Fruit fly (Drosophila melanogaster) whole organism, embryonic: ENCODE measurements around the gene CCAP-R.

Experiments
- CG10267 ChIP-seq: fragments of 200-800 bp; sonication (Bioruptor generic); optimal IDR thresholded peaks from 2 replicates; lab custom pipeline; 2018; ENCODE audit warnings: missing biosample characterization, mild to moderate bottlenecking, missing genetic modification characterization, moderate library complexity
- CG10431 ChIP-seq: fragments of 200-800 bp; sonication (Bioruptor generic); optimal IDR thresholded peaks from 3 replicates; lab custom pipeline; 2018; ENCODE audit warnings: missing biosample characterization, mild to moderate bottlenecking, missing genetic modification characterization
- CG10462 ChIP-seq: fragments of 200-800 bp; sonication (Bioruptor generic); optimal IDR thresholded peaks from 2 replicates; lab custom pipeline; 2016; ENCODE audit warnings: missing biosample characterization, missing genetic modification characterization
- CG13894 ChIP-seq: fragments of 200-800 bp; sonication (Bioruptor generic); optimal IDR thresholded peaks from 3 replicates; lab custom pipeline; 2018; ENCODE audit warnings: missing biosample characterization, mild to moderate bottlenecking, missing genetic modification characterization, moderate library complexity
- CG17802 ChIP-seq: fragments of 200-800 bp; sonication (Bioruptor generic); optimal IDR thresholded peaks from 2 replicates; lab custom pipeline; 2018; ENCODE audit warnings: missing biosample characterization, mild to moderate bottlenecking, missing genetic modification characterization, moderate library complexity
- CG17912 ChIP-seq: fragments of 200-800 bp; sonication (Bioruptor generic); optimal IDR thresholded peaks from 2 replicates; lab custom pipeline; 2018; ENCODE audit warnings: missing biosample characterization, mild to moderate bottlenecking, missing genetic modification characterization
- CG18619 ChIP-seq: fragments of 200-800 bp; sonication (Bioruptor generic); optimal IDR thresholded peaks from 3 replicates; lab custom pipeline; 2017; ENCODE audit warnings: missing biosample characterization, mild to moderate bottlenecking, missing genetic modification characterization
- CG30020 ChIP-seq: fragments of 200-800 bp; optimal IDR thresholded peaks from 2 replicates; lab custom pipeline; 2019; ENCODE audit warnings: missing biosample characterization, mild to moderate bottlenecking, missing genetic modification characterization, moderate library complexity
- CG6683 ChIP-seq: fragments of 200-800 bp; sonication (Bioruptor generic); optimal IDR thresholded peaks from 2 replicates; lab custom pipeline; 2017; ENCODE audit warnings: missing biosample characterization, mild to moderate bottlenecking, missing genetic modification characterization, missing genetic modification reagents
- CG6689 ChIP-seq: fragments of 200-800 bp; sonication (Bioruptor generic); IDR thresholded peaks from 2 replicates; pipeline ENCODE4 v1.3.6; 2022; ENCODE audit warnings: missing biosample characterization, missing genetic modification characterization
- CG6765 ChIP-seq: fragments of 200-800 bp; sonication (Bioruptor generic); optimal IDR thresholded peaks from 3 replicates; lab custom pipeline; 2017; ENCODE audit warnings: missing biosample characterization, mild to moderate bottlenecking, missing genetic modification characterization
- CG8359 ChIP-seq: fragments of 200-800 bp; sonication (Bioruptor generic); optimal IDR thresholded peaks from 2 replicates; lab custom pipeline; 2017; ENCODE audit warnings: missing biosample characterization, mild to moderate bottlenecking, missing genetic modification characterization, borderline replicate concordance
- CG8765 ChIP-seq: fragments of 200-800 bp; sonication (Bioruptor generic); IDR thresholded peaks from 2 replicates; pipeline ENCODE4 v1.3.6; 2022; ENCODE audit warnings: missing biosample characterization, missing genetic modification characterization
- CG9215 ChIP-seq: fragments of 200-800 bp; sonication (Bioruptor generic); IDR thresholded peaks from 2 replicates; pipeline ENCODE4 v1.3.6; 2022; ENCODE audit warnings: missing biosample characterization, missing genetic modification characterization
- CkIIα-i1 ChIP-seq: fragments of 200-800 bp; sonication (Bioruptor generic); IDR thresholded peaks from 2 replicates; pipeline ENCODE4 v1.3.6; 2022; ENCODE audit warnings: missing biosample characterization, missing genetic modification characterization
- D19B ChIP-seq: fragments of 200-800 bp; sonication (Bioruptor generic); optimal IDR thresholded peaks from 2 replicates; lab custom pipeline; 2017; ENCODE audit warnings: missing biosample characterization, mild to moderate bottlenecking, missing genetic modification characterization
- Dad ChIP-seq: fragments of 200-800 bp; sonication (Bioruptor generic); optimal IDR thresholded peaks from 3 replicates; lab custom pipeline; 2016; ENCODE audit warnings: missing biosample characterization, missing genetic modification characterization
- Dfd ChIP-seq, 2 experiments: fragments of >200 bp; optimal IDR thresholded peaks; 2 replicates each; lab custom pipeline; 2017; ENCODE audit warnings: missing biosample characterization in 2 of 2, missing genetic modification characterization in 2 of 2
- Dip3 ChIP-seq: fragments of 200-800 bp; sonication (Bioruptor generic); optimal IDR thresholded peaks from 3 replicates; lab custom pipeline; 2016; ENCODE audit warnings: missing biosample characterization, missing genetic modification characterization
- Ets65A ChIP-seq: fragments of 200-800 bp; sonication (Bioruptor generic); peaks from one replicate; lab custom pipeline; 2016; ENCODE audit warnings: missing biosample characterization, missing genetic modification characterization
- Hmr ChIP-seq: fragments of 200-800 bp; sonication (Bioruptor generic); optimal IDR thresholded peaks from 3 replicates; lab custom pipeline; 2017; ENCODE audit warnings: mild to moderate bottlenecking, missing biosample characterization, missing genetic modification reagents, missing genetic modification characterization
- Mes4 ChIP-seq: fragments of 200-800 bp; sonication (Bioruptor generic); optimal IDR thresholded peaks from 2 replicates; lab custom pipeline; 2016; ENCODE audit warnings: missing biosample characterization, missing genetic modification characterization
- NFAT ChIP-seq: fragments of 200-800 bp; sonication (Bioruptor generic); IDR thresholded peaks from 2 replicates; pipeline ENCODE4 v1.3.6; 2022; ENCODE audit warnings: missing biosample characterization, missing genetic modification characterization
- Ptx1 ChIP-seq: fragments of 200-800 bp; sonication (Bioruptor generic); IDR thresholded peaks from 2 replicates; pipeline ENCODE4 v1.3.6; 2022; ENCODE audit warnings: missing biosample characterization, missing genetic modification characterization
- Ravus ChIP-seq: fragments of 200-800 bp; sonication (Bioruptor generic); IDR thresholded peaks from 2 replicates; pipeline ENCODE4 v1.3.6; 2022; ENCODE audit warnings: missing biosample characterization, missing genetic modification characterization
- Stat92E ChIP-seq, 3 experiments: fragments of >200 bp in 2 of 3; fragments of 200-800 bp in 1 of 3; sonication (Bioruptor generic) in 1 of 3; optimal IDR thresholded peaks; 2 replicates each; lab custom pipeline; 2017 to 2019; ENCODE audit warnings: missing biosample characterization in 3 of 3, missing genetic modification characterization in 3 of 3, mild to moderate bottlenecking in 1 of 3, moderate library complexity in 1 of 3
- Taf1 ChIP-seq: fragments of 200-800 bp; sonication (Bioruptor generic); IDR thresholded peaks from 2 replicates; pipeline ENCODE4 v1.3.6; 2022; ENCODE audit warnings: missing biosample characterization, missing genetic modification characterization
- bowl ChIP-seq: fragments of 200-800 bp; sonication (Bioruptor generic); IDR thresholded peaks from 2 replicates; pipeline ENCODE4 v1.3.6; 2022; ENCODE audit warnings: missing biosample characterization, missing genetic modification characterization
- cato ChIP-seq: fragments of 200-800 bp; sonication (Bioruptor generic); optimal IDR thresholded peaks from 2 replicates; lab custom pipeline; 2016; ENCODE audit warnings: missing biosample characterization, missing genetic modification characterization, borderline replicate concordance
- crc ChIP-seq: fragments of 200-800 bp; sonication (Bioruptor generic); optimal IDR thresholded peaks from 2 replicates; lab custom pipeline; 2016; ENCODE audit warnings: missing biosample characterization, missing genetic modification characterization
- fu2 ChIP-seq: fragments of 200-800 bp; sonication (Bioruptor generic); optimal IDR thresholded peaks from 2 replicates; lab custom pipeline; 2016; ENCODE audit warnings: missing biosample characterization, missing genetic modification characterization
- gce ChIP-seq: fragments of 200-800 bp; sonication (Bioruptor generic); IDR thresholded peaks from 3 replicates; pipeline ENCODE4 v1.3.6; 2022; ENCODE audit warnings: missing biosample characterization, missing genetic modification characterization
- ind ChIP-seq: fragments of 200-800 bp; sonication (Bioruptor generic); optimal IDR thresholded peaks from 3 replicates; lab custom pipeline; 2016; ENCODE audit warnings: missing biosample characterization, missing genetic modification characterization
- jigr1 ChIP-seq: fragments of 200-800 bp; sonication (Bioruptor generic); IDR thresholded peaks from 3 replicates; pipeline ENCODE4 v1.3.6; 2022; ENCODE audit warnings: missing biosample characterization, missing genetic modification characterization
- lbe ChIP-seq: fragments of 200-800 bp; sonication (Bioruptor generic); optimal IDR thresholded peaks from 2 replicates; lab custom pipeline; 2016; ENCODE audit warnings: missing biosample characterization, mild to moderate bottlenecking, missing genetic modification characterization
- mirr ChIP-seq: fragments of 200-800 bp; sonication (Bioruptor generic); optimal IDR thresholded peaks from 3 replicates; lab custom pipeline; 2018; ENCODE audit warnings: missing biosample characterization, mild to moderate bottlenecking, missing genetic modification characterization
- nom ChIP-seq: fragments of 200-800 bp; sonication (Bioruptor generic); optimal IDR thresholded peaks from 2 replicates; lab custom pipeline; 2017; ENCODE audit warnings: missing biosample characterization, missing genetic modification characterization, mild to moderate bottlenecking, moderate library complexity, missing genetic modification reagents
- oc ChIP-seq: fragments of 200-800 bp; sonication (Bioruptor generic); optimal IDR thresholded peaks from 2 replicates; lab custom pipeline; 2018; ENCODE audit warnings: missing biosample characterization, mild to moderate bottlenecking, missing genetic modification characterization, moderate library complexity
- org-1 ChIP-seq: fragments of 200-800 bp; sonication (Bioruptor generic); optimal IDR thresholded peaks from 2 replicates; lab custom pipeline; 2017; ENCODE audit warnings: missing biosample characterization, missing genetic modification characterization
- p53 ChIP-seq: fragments of 200-800 bp; sonication (Bioruptor generic); optimal IDR thresholded peaks from 2 replicates; lab custom pipeline; 2016; ENCODE audit warnings: missing biosample characterization, missing genetic modification characterization
- peb ChIP-seq: fragments of 200-800 bp; sonication (Bioruptor generic); IDR thresholded peaks from 2 replicates; pipeline ENCODE4 v1.3.6; 2022; ENCODE audit warnings: missing biosample characterization, missing genetic modification characterization
- rib ChIP-seq: fragments of 200-800 bp; sonication (Bioruptor generic); IDR thresholded peaks from 2 replicates; pipeline ENCODE4 v1.3.6; 2022; ENCODE audit warnings: missing biosample characterization, missing genetic modification characterization
- so ChIP-seq: fragments of 200-800 bp; sonication (Bioruptor generic); IDR thresholded peaks from 3 replicates; pipeline ENCODE4 v1.3.6; 2022; ENCODE audit warnings: missing biosample characterization, missing genetic modification characterization
- sob ChIP-seq: fragments of 200-800 bp; sonication (Bioruptor generic); IDR thresholded peaks from 2 replicates; pipeline ENCODE4 v1.3.6; 2022; ENCODE audit warnings: missing biosample characterization, missing genetic modification characterization
- stc ChIP-seq: fragments of 200-800 bp; sonication (Bioruptor generic); IDR thresholded peaks from 2 replicates; pipeline ENCODE4 v1.3.6; 2022; ENCODE audit warnings: missing biosample characterization, missing genetic modification characterization
- tgo ChIP-seq: fragments of 200-800 bp; sonication (Bioruptor generic); IDR thresholded peaks from 3 replicates; pipeline ENCODE4 v1.3.6; 2022; ENCODE audit warnings: missing biosample characterization, missing genetic modification characterization
- tll ChIP-seq, 2 experiments: fragments of 200-800 bp in 1 of 2; fragments of >200 bp in 1 of 2; sonication (Bioruptor generic) in 1 of 2; optimal IDR thresholded peaks; 2 replicates each; lab custom pipeline; 2017 to 2019; ENCODE audit warnings: missing biosample characterization in 2 of 2, missing genetic modification characterization in 2 of 2, mild to moderate bottlenecking in 1 of 2, moderate library complexity in 1 of 2
- tx ChIP-seq: fragments of 200-800 bp; sonication (Bioruptor generic); optimal IDR thresholded peaks from 2 replicates; lab custom pipeline; 2016; ENCODE audit warnings: missing biosample characterization, missing genetic modification characterization
- z ChIP-seq: fragments of 200-800 bp; sonication (Bioruptor generic); IDR thresholded peaks from 3 replicates; pipeline ENCODE4 v1.3.6; 2022; ENCODE audit warnings: missing biosample characterization, missing genetic modification characterization
- zf30C ChIP-seq: fragments of 200-800 bp; sonication (Bioruptor generic); optimal IDR thresholded peaks from 3 replicates; lab custom pipeline; 2018; ENCODE audit warnings: missing biosample characterization, mild to moderate bottlenecking, missing genetic modification characterization

CCAP-R gene

dm6 chr3R:25879324-25879766, 76.7 kb downstream of the CCAP-R start (continued):
- TF ChIP-seq so (GFP tag; lab: Robert Waterston, UW) (no peak; the same call in 1 of the 3 replicates), CG8359 (peak; percentile 59), peb (peak; percentile 46; the same call in 1 of the 2 replicates), Mes4 (GFP tag; lab: Kevin White, UChicago) (peak; percentile 38), fu2 (GFP tag; lab: Kevin White, UChicago) (peak; percentile 48), CG10431 (GFP tag; lab: Kevin White, UChicago) (peak; percentile 26), crc (peak; percentile 61), bowl (GFP tag; lab: Robert Waterston, UW) (0 out of 2 replicates have a peak, but pooled peaks have one; percentile 43), sob (GFP tag; lab: Robert Waterston, UW) (peak; percentile 77; the same call in 1 of the 2 replicates), CG6765 (GFP tag; lab: Kevin White, UChicago) (peak; percentile 35), Dad (peak; percentile 47), CG13894 (tag; lab: Kevin White, UChicago) (peak; percentile 22), tx (GFP tag; lab: Kevin White, UChicago) (peak; percentile 69), jigr1 (GFP tag; lab: Robert Waterston, UW) (no peak), lbe (no peak), Ravus (GFP tag; lab: Robert Waterston, UW) (peak; percentile 16; the same call in 1 of the 2 replicates), org-1 (peak; percentile 32), CG10267 (tag; lab: Kevin White, UChicago) (peak; percentile 74), Dip3 (peak; percentile 64), D19B (GFP tag; lab: Kevin White, UChicago) (peak; percentile 48), CG30020 (tag; lab: Kevin White, UChicago) (no peak), CG18619 (GFP tag; lab: Kevin White, UChicago) (peak; percentile 60), CG6689 (GFP tag; lab: Robert Waterston, UW) (peak; percentile 74), zf30C (GFP tag; lab: Kevin White, UChicago) (peak; percentile 56), rib (GFP tag; lab: Robert Waterston, UW) (peak; percentile 27; the same call in 1 of the 2 replicates), z (GFP tag; lab: Robert Waterston, UW) (0 out of 3 replicates have a peak, but pooled peaks have one; percentile 36), Stat92E (GFP tag; optimal IDR thresholded peaks at IDR 0.05; lab: Kevin White, UChicago) (no peak), CG17912 (GFP tag; lab: Kevin White, UChicago) (no peak), cato (GFP tag; lab: Kevin White, UChicago) (peak; percentile 66), Taf1 (GFP tag; lab: Robert Waterston, UW) (peak; percentile 49), gce (GFP tag; lab: Robert Waterston, UW) (peak; percentile 56; the same call in 1 of the 3 replicates), CG17802 (tag; lab: Kevin White, UChicago) (no peak), tgo (peak; percentile 86), Ets65A (GFP tag; lab: Kevin White, UChicago) (peak; percentile 96), Dfd (GFP tag; optimal IDR thresholded peaks at IDR 0.05; lab: Kevin White, UChicago) (no peak), stc (GFP tag; lab: Robert Waterston, UW) (no peak; the same call in none of the 2 replicates), CkIIα-i1 (GFP tag; lab: Robert Waterston, UW) (no peak), NFAT (GFP tag; lab: Robert Waterston, UW) (no peak), CG9215 (GFP tag; lab: Robert Waterston, UW) (no peak; the same call in 1 of the 2 replicates), CG6683 (GFP tag; lab: Kevin White, UChicago) (peak; percentile 51), CG10462 (GFP tag; lab: Kevin White, UChicago) (no peak), Ptx1 (GFP tag; lab: Robert Waterston, UW) (peak; percentile 88), oc (tag; lab: Kevin White, UChicago) (peak; percentile 78), Hmr (GFP tag; lab: Kevin White, UChicago) (peak; percentile 35), p53 (no peak), tll (GFP tag; optimal IDR thresholded peaks at IDR 0.05; lab: Kevin White, UChicago) (no peak), nom (GFP tag; lab: Kevin White, UChicago) (no peak), ind (GFP tag; lab: Kevin White, UChicago) (peak; percentile 77), mirr (peak; percentile 59), CG8765 (GFP tag; lab: Robert Waterston, UW) (0 out of 2 replicates have a peak, but pooled peaks have one; percentile 24)
